Fruit fly (Drosophila melanogaster) whole organism, adult: ENCODE data around the gene Idgf2.

Experiments
- CG12768 ChIP-seq: fragments of 200-800 bp; sonication (Bioruptor generic); optimal IDR thresholded peaks from 2 replicates; lab custom pipeline; 2017; ENCODE audit warnings: missing biosample characterization, missing genetic modification characterization, mild to moderate bottlenecking, moderate library complexity, missing genetic modification reagents
- CG14711 ChIP-seq: fragments of 200-800 bp; sonication (Bioruptor generic); optimal IDR thresholded peaks from 2 replicates; lab custom pipeline; 2018; ENCODE audit warnings: missing biosample characterization, mild to moderate bottlenecking, missing genetic modification characterization, moderate library complexity
- CG33017 ChIP-seq: fragments of 200-800 bp; sonication (Bioruptor generic); optimal IDR thresholded peaks from 2 replicates; lab custom pipeline; 2018; ENCODE audit warnings: missing biosample characterization, mild to moderate bottlenecking, missing genetic modification characterization, moderate library complexity
- CG7045 ChIP-seq: fragments of 200-800 bp; sonication (Bioruptor generic); optimal IDR thresholded peaks from 2 replicates; lab custom pipeline; 2017; ENCODE audit warnings: missing biosample characterization, mild to moderate bottlenecking, missing genetic modification characterization
- CG7101 ChIP-seq: fragments of 200-800 bp; sonication (Bioruptor generic); optimal IDR thresholded peaks from 2 replicates; lab custom pipeline; 2018; ENCODE audit warnings: missing biosample characterization, mild to moderate bottlenecking, missing genetic modification characterization, moderate library complexity
- Hr96 ChIP-seq: fragments of 200-800 bp; sonication (Bioruptor generic); optimal IDR thresholded peaks from 2 replicates; lab custom pipeline; 2016; ENCODE audit warnings: missing biosample characterization, missing genetic modification characterization
- Mnt ChIP-seq: fragments of 200-800 bp; sonication (Bioruptor generic); optimal IDR thresholded peaks from 2 replicates; lab custom pipeline; 2016; ENCODE audit warnings: missing biosample characterization, mild to moderate bottlenecking, missing genetic modification characterization
- bab1 ChIP-seq: fragments of 200-800 bp; sonication (Bioruptor generic); optimal IDR thresholded peaks from 3 replicates; lab custom pipeline; 2019; ENCODE audit warnings: missing biosample characterization, mild to moderate bottlenecking, missing genetic modification characterization, moderate library complexity
- cic ChIP-seq: fragments of 200-800 bp; sonication (Bioruptor generic); optimal IDR thresholded peaks from 2 replicates; lab custom pipeline; 2017; ENCODE audit warnings: missing biosample characterization, mild to moderate bottlenecking, missing genetic modification characterization, moderate library complexity
- cnc ChIP-seq, 2 experiments: fragments of >200 bp; optimal IDR thresholded peaks; 2 replicates each; lab custom pipeline; 2017
- kay ChIP-seq: fragments of 200-800 bp; sonication (Bioruptor generic); peaks from one replicate; lab custom pipeline; 2016; ENCODE audit warnings: missing biosample characterization, missing genetic modification characterization, borderline replicate concordance
- ovo ChIP-seq: fragments of 200-800 bp; sonication (Bioruptor generic); optimal IDR thresholded peaks from 2 replicates; lab custom pipeline; 2016; ENCODE audit warnings: missing biosample characterization, missing genetic modification characterization
- tj ChIP-seq: fragments of 200-800 bp; sonication (Bioruptor generic); optimal IDR thresholded peaks from 3 replicates; lab custom pipeline; 2017; ENCODE audit warnings: missing biosample characterization, mild to moderate bottlenecking, missing genetic modification characterization, moderate library complexity

dm6 chr2L:16491123-16491751 is 44.1 kb downstream of the Idgf2 start, which contains the start of gene Tpr2:
- TF ChIP-seq cnc (optimal IDR thresholded peaks at IDR 0.05; lab: Kevin White, UChicago) (no peak), tj (GFP tag; lab: Kevin White, UChicago) (peak; percentile 40), Mnt (GFP tag; lab: Kevin White, UChicago) (peak; percentile 93), CG33017 (peak; percentile 53), ovo (GFP tag; lab: Kevin White, UChicago) (peak; percentile 0), kay (GFP tag; lab: Kevin White, UChicago) (no peak), Hr96 (GFP tag; lab: Kevin White, UChicago) (peak; percentile 35), CG12768 (GFP tag; lab: Kevin White, UChicago) (peak; percentile 0), CG14711 (tag; lab: Kevin White, UChicago) (peak; percentile 21), cic (no peak), CG7101 (tag; lab: Kevin White, UChicago) (peak; percentile 63), bab1 (peak; percentile 66), CG7045 (no peak)
